Fruit fly (Drosophila melanogaster) whole organism, embryonic: Measurements from ENCODE around the gene Unc50.

Experiments used
- BtbVII ChIP-seq: fragments of 200-800 bp; sonication (Bioruptor generic); optimal IDR thresholded peaks from 3 replicates; lab custom pipeline; 2017; ENCODE audit warnings: missing biosample characterization, mild to moderate bottlenecking, missing genetic modification characterization
- C15 ChIP-seq: fragments of 200-800 bp; sonication (Bioruptor generic); IDR thresholded peaks from 3 replicates; pipeline ENCODE4 v1.3.6; 2022; ENCODE audit warnings: missing biosample characterization, missing genetic modification characterization
- CG1024 ChIP-seq: fragments of 200-800 bp; sonication (Bioruptor generic); IDR thresholded peaks from 2 replicates; pipeline ENCODE4 v1.3.6; 2022; ENCODE audit warnings: missing biosample characterization, missing genetic modification characterization
- CG10462 ChIP-seq: fragments of 200-800 bp; sonication (Bioruptor generic); optimal IDR thresholded peaks from 2 replicates; lab custom pipeline; 2016; ENCODE audit warnings: missing biosample characterization, missing genetic modification characterization
- CG10654 ChIP-seq: fragments of 200-800 bp; sonication (Bioruptor generic); optimal IDR thresholded peaks from 2 replicates; lab custom pipeline; 2016; ENCODE audit warnings: missing biosample characterization, missing genetic modification characterization
- CG10959 ChIP-seq: fragments of 200-800 bp; sonication (Bioruptor generic); IDR thresholded peaks from 2 replicates; pipeline ENCODE4 v1.3.6; 2022; ENCODE audit warnings: missing biosample characterization, missing genetic modification characterization
- CG10979 ChIP-seq: fragments of 200-800 bp; sonication (Bioruptor generic); optimal IDR thresholded peaks from 2 replicates; lab custom pipeline; 2018; ENCODE audit warnings: missing biosample characterization, mild to moderate bottlenecking, missing genetic modification characterization, moderate library complexity
- CG11085 ChIP-seq: fragments of 200-800 bp; sonication (Bioruptor generic); IDR thresholded peaks from 2 replicates; pipeline ENCODE4 v1.3.6; 2022; ENCODE audit warnings: missing biosample characterization, missing genetic modification characterization
- CG11398 ChIP-seq: fragments of 200-800 bp; sonication (Bioruptor generic); optimal IDR thresholded peaks from 2 replicates; lab custom pipeline; 2016; ENCODE audit warnings: missing biosample characterization, missing genetic modification characterization
- CG11696 ChIP-seq: fragments of 200-800 bp; sonication (Bioruptor generic); IDR thresholded peaks from 2 replicates; pipeline ENCODE4 v1.3.6; 2022; ENCODE audit warnings: missing biosample characterization, missing genetic modification characterization
- CG11723 ChIP-seq: fragments of 200-800 bp; sonication (Bioruptor generic); optimal IDR thresholded peaks from 2 replicates; lab custom pipeline; 2017; ENCODE audit warnings: missing biosample characterization, mild to moderate bottlenecking, missing genetic modification characterization
- CG12219 ChIP-seq: fragments of 200-800 bp; sonication (Bioruptor generic); optimal IDR thresholded peaks from 3 replicates; lab custom pipeline; 2018; ENCODE audit warnings: missing biosample characterization, mild to moderate bottlenecking, missing genetic modification characterization
- CG12236 ChIP-seq: fragments of 200-800 bp; sonication (Bioruptor generic); optimal IDR thresholded peaks from 2 replicates; lab custom pipeline; 2016; ENCODE audit warnings: missing biosample characterization, missing genetic modification characterization
- CG12744 ChIP-seq: fragments of 200-800 bp; sonication (Bioruptor generic); optimal IDR thresholded peaks from 2 replicates; lab custom pipeline; 2016; ENCODE audit warnings: missing biosample characterization, missing genetic modification characterization
- CG13624 ChIP-seq: fragments of 200-800 bp; sonication (Bioruptor generic); optimal IDR thresholded peaks from 2 replicates; lab custom pipeline; 2016; ENCODE audit warnings: missing biosample characterization, missing genetic modification characterization
- CG18476 ChIP-seq: fragments of 200-800 bp; sonication (Bioruptor generic); optimal IDR thresholded peaks from 2 replicates; lab custom pipeline; 2016; ENCODE audit warnings: missing biosample characterization, mild to moderate bottlenecking, missing genetic modification characterization
- CG3065 ChIP-seq: fragments of 200-800 bp; sonication (Bioruptor generic); optimal IDR thresholded peaks from 2 replicates; lab custom pipeline; 2016; ENCODE audit warnings: missing biosample characterization, missing genetic modification characterization
- CG34422 ChIP-seq: fragments of 200-800 bp; sonication (Bioruptor generic); IDR thresholded peaks from 3 replicates; pipeline ENCODE4 v1.3.6; 2022; ENCODE audit warnings: missing biosample characterization, missing genetic modification characterization
- CG3847 ChIP-seq: fragments of 200-800 bp; sonication (Bioruptor generic); IDR thresholded peaks from 2 replicates; pipeline ENCODE4 v1.3.6; 2022; ENCODE audit warnings: missing biosample characterization, missing genetic modification characterization
- CG4820 ChIP-seq: fragments of 200-800 bp; sonication (Bioruptor generic); optimal IDR thresholded peaks from 3 replicates; lab custom pipeline; 2016; ENCODE audit warnings: missing biosample characterization, missing genetic modification characterization
- CG7556 ChIP-seq: fragments of 200-800 bp; sonication (Bioruptor generic); optimal IDR thresholded peaks from 2 replicates; lab custom pipeline; 2017; ENCODE audit warnings: missing biosample characterization, mild to moderate bottlenecking, missing genetic modification characterization
- CG9215 ChIP-seq: fragments of 200-800 bp; sonication (Bioruptor generic); IDR thresholded peaks from 2 replicates; pipeline ENCODE4 v1.3.6; 2022; ENCODE audit warnings: missing biosample characterization, missing genetic modification characterization
- CG9437 ChIP-seq: fragments of 200-800 bp; sonication (Bioruptor generic); optimal IDR thresholded peaks from 2 replicates; lab custom pipeline; 2018; ENCODE audit warnings: missing biosample characterization, mild to moderate bottlenecking, missing genetic modification characterization
- CHES-1-like ChIP-seq: fragments of 200-800 bp; sonication (Bioruptor generic); optimal IDR thresholded peaks from 2 replicates; lab custom pipeline; 2016; ENCODE audit warnings: missing biosample characterization, missing genetic modification characterization
- Chrac-16 ChIP-seq: fragments of 200-800 bp; sonication (Bioruptor generic); optimal IDR thresholded peaks from 3 replicates; lab custom pipeline; 2016; ENCODE audit warnings: missing biosample characterization, missing genetic modification characterization
- Ets65A ChIP-seq: fragments of 200-800 bp; sonication (Bioruptor generic); peaks from one replicate; lab custom pipeline; 2016; ENCODE audit warnings: missing biosample characterization, missing genetic modification characterization
- Fer2 ChIP-seq: fragments of 200-800 bp; sonication (Bioruptor generic); optimal IDR thresholded peaks from 2 replicates; lab custom pipeline; 2018; ENCODE audit warnings: missing biosample characterization, mild to moderate bottlenecking, missing genetic modification characterization, moderate library complexity
- HLH54F ChIP-seq: fragments of 200-800 bp; sonication (Bioruptor generic); optimal IDR thresholded peaks from 3 replicates; lab custom pipeline; 2016; ENCODE audit warnings: missing biosample characterization, missing genetic modification characterization
- PHDP ChIP-seq: fragments of 200-800 bp; sonication (Bioruptor generic); optimal IDR thresholded peaks from 3 replicates; lab custom pipeline; 2018; ENCODE audit warnings: missing biosample characterization, mild to moderate bottlenecking, missing genetic modification characterization, moderate library complexity
- Ravus ChIP-seq: fragments of 200-800 bp; sonication (Bioruptor generic); IDR thresholded peaks from 2 replicates; pipeline ENCODE4 v1.3.6; 2022; ENCODE audit warnings: missing biosample characterization, missing genetic modification characterization
- Side ChIP-seq: fragments of 200-800 bp; sonication (Bioruptor generic); optimal IDR thresholded peaks from 2 replicates; lab custom pipeline; 2016; ENCODE audit warnings: missing biosample characterization, missing genetic modification characterization
- Sry-β ChIP-seq: fragments of 200-800 bp; sonication (Bioruptor generic); optimal IDR thresholded peaks from 2 replicates; lab custom pipeline; 2018; ENCODE audit warnings: missing biosample characterization, mild to moderate bottlenecking, missing genetic modification characterization, moderate library complexity
- Stat92E ChIP-seq, 3 experiments: fragments of >200 bp in 2 of 3; fragments of 200-800 bp in 1 of 3; sonication (Bioruptor generic) in 1 of 3; optimal IDR thresholded peaks; 2 replicates each; lab custom pipeline; 2017 to 2019; ENCODE audit warnings: missing biosample characterization in 3 of 3, missing genetic modification characterization in 3 of 3, mild to moderate bottlenecking in 1 of 3, moderate library complexity in 1 of 3
- aop ChIP-seq: fragments of 200-800 bp; sonication (Bioruptor generic); IDR thresholded peaks from 2 replicates; pipeline ENCODE4 v1.3.6; 2022; ENCODE audit warnings: missing biosample characterization, missing genetic modification characterization
- croc ChIP-seq: fragments of 200-800 bp; sonication (Bioruptor generic); conservative IDR thresholded peaks from 3 replicates; pipeline ENCODE4 v1.3.6; 2022; ENCODE audit warnings: missing biosample characterization, missing genetic modification characterization
- da ChIP-seq: fragments of 200-800 bp; sonication (Bioruptor generic); optimal IDR thresholded peaks from 2 replicates; lab custom pipeline; 2016; ENCODE audit warnings: missing biosample characterization, missing genetic modification characterization
- dimm ChIP-seq: fragments of 200-800 bp; sonication (Bioruptor generic); IDR thresholded peaks from 2 replicates; pipeline ENCODE4 v1.3.6; 2022; ENCODE audit warnings: missing biosample characterization, missing genetic modification characterization
- ewg ChIP-seq: fragments of 200-800 bp; sonication (Bioruptor generic); optimal IDR thresholded peaks from 3 replicates; lab custom pipeline; 2017; ENCODE audit warnings: mild to moderate bottlenecking, missing biosample characterization, missing genetic modification reagents, missing genetic modification characterization
- fd102C ChIP-seq: fragments of 200-800 bp; sonication (Bioruptor generic); optimal IDR thresholded peaks from 2 replicates; lab custom pipeline; 2018; ENCODE audit warnings: missing biosample characterization, mild to moderate bottlenecking, missing genetic modification characterization, moderate library complexity
- fd3F ChIP-seq: fragments of 200-800 bp; sonication (Bioruptor generic); optimal IDR thresholded peaks from 2 replicates; lab custom pipeline; 2018; ENCODE audit warnings: missing biosample characterization, mild to moderate bottlenecking, missing genetic modification characterization, moderate library complexity
- fd96Cb ChIP-seq: fragments of 200-800 bp; sonication (Bioruptor generic); optimal IDR thresholded peaks from 2 replicates; lab custom pipeline; 2018; ENCODE audit warnings: missing biosample characterization, mild to moderate bottlenecking, missing genetic modification characterization, moderate library complexity
- gcm2 ChIP-seq: fragments of 200-800 bp; sonication (Bioruptor generic); optimal IDR thresholded peaks from 2 replicates; lab custom pipeline; 2016; ENCODE audit warnings: missing biosample characterization, missing genetic modification characterization
- ken ChIP-seq: fragments of 200-800 bp; sonication (Bioruptor generic); IDR thresholded peaks from 3 replicates; pipeline ENCODE4 v1.3.6; 2022; ENCODE audit warnings: missing biosample characterization, missing genetic modification characterization
- pan ChIP-seq, 4 experiments: fragments of >200 bp in 3 of 4; fragments of 200-800 bp in 1 of 4; sonication (Bioruptor generic) in 1 of 4; optimal IDR thresholded peaks in 3 of 4; IDR thresholded peaks in 1 of 4; 2 replicates each; pipeline versions ENCODE4 v1.3.6 to Lab custom; 2017 to 2022; ENCODE audit warnings: missing biosample characterization in 2 of 4, missing genetic modification characterization in 2 of 4, mixed read lengths in 1 of 4
- slbo ChIP-seq: fragments of 200-800 bp; sonication (Bioruptor generic); IDR thresholded peaks from 2 replicates; pipeline ENCODE4 v1.3.6; 2022; ENCODE audit warnings: missing biosample characterization, missing genetic modification characterization
- toy ChIP-seq: fragments of 200-800 bp; sonication (Bioruptor generic); IDR thresholded peaks from 2 replicates; pipeline ENCODE4 v1.3.6; 2022; ENCODE audit warnings: missing biosample characterization, missing genetic modification characterization
- wek ChIP-seq: fragments of 200-800 bp; sonication (Bioruptor generic); optimal IDR thresholded peaks from 3 replicates; lab custom pipeline; 2018; ENCODE audit warnings: missing biosample characterization, mild to moderate bottlenecking, missing genetic modification characterization, moderate library complexity
- wor ChIP-seq: fragments of 200-800 bp; sonication (Bioruptor generic); IDR thresholded peaks from 2 replicates; pipeline ENCODE4 v1.3.6; 2022; ENCODE audit warnings: missing biosample characterization, missing genetic modification characterization
- zfh1 ChIP-seq: fragments of 200-800 bp; sonication (Bioruptor generic); IDR thresholded peaks from 3 replicates; pipeline ENCODE4 v1.3.6; 2022; ENCODE audit warnings: missing biosample characterization, missing genetic modification characterization

Unc50 gene

dm6 chr3R:8670529-8671491 lies 5.6 kb downstream of the Unc50 start, which contains the start of gene p (continued):
- peak; percentile 35 for TF ChIP-seq CG12236 (GFP tag; lab: Kevin White, UChicago)
- TF ChIP-seq CG34422: no peak
- TF ChIP-seq da: no peak
- TF ChIP-seq ewg (GFP tag; lab: Kevin White, UChicago): no peak
- peak; percentile 39 for TF ChIP-seq wek (GFP tag; lab: Kevin White, UChicago)
- peak; percentile 3 for TF ChIP-seq CG12219 (GFP tag; lab: Kevin White, UChicago)
- no peak for TF ChIP-seq fd102C (GFP tag; lab: Kevin White, UChicago)
- no peak for TF ChIP-seq CG9215 (GFP tag; lab: Robert Waterston, UW)
- TF ChIP-seq pan (optimal IDR thresholded peaks at IDR 0.05; lab: Kevin White, UChicago): no peak
- peak in 1 of 2 experiments; percentile 45 for TF ChIP-seq pan (GFP tag; optimal IDR thresholded peaks at IDR 0.05 in 1 of 2, IDR thresholded peaks at IDR 0.05 in 1 of 2)
- TF ChIP-seq Stat92E (GFP tag; optimal IDR thresholded peaks at IDR 0.05; lab: Kevin White, UChicago): no peak
- TF ChIP-seq fd96Cb (tag; lab: Kevin White, UChicago): no peak
- TF ChIP-seq PHDP (tag; lab: Kevin White, UChicago): peak; percentile 56
- no peak for TF ChIP-seq zfh1 (GFP tag; lab: Robert Waterston, UW)
- peak; percentile 39 for TF ChIP-seq HLH54F (GFP tag; lab: Kevin White, UChicago)
- TF ChIP-seq slbo (GFP tag; lab: Robert Waterston, UW): peak; percentile 56
- TF ChIP-seq CHES-1-like (GFP tag; lab: Kevin White, UChicago): peak; percentile 10
- TF ChIP-seq Fer2 (tag; lab: Kevin White, UChicago): peak; percentile 4
- no peak for TF ChIP-seq wor (GFP tag; lab: Robert Waterston, UW)
- no peak for TF ChIP-seq CG10959 (GFP tag; lab: Robert Waterston, UW)
- no peak for TF ChIP-seq CG11696 (GFP tag; lab: Robert Waterston, UW)
- no peak for TF ChIP-seq gcm2
- no peak for TF ChIP-seq ken (GFP tag; lab: Robert Waterston, UW)
- no peak for TF ChIP-seq dimm
- TF ChIP-seq CG11723 (GFP tag; lab: Kevin White, UChicago): no peak
- TF ChIP-seq Ravus (GFP tag; lab: Robert Waterston, UW): no peak
- no peak for TF ChIP-seq croc (GFP tag; lab: Robert Waterston, UW)
- no peak for TF ChIP-seq Chrac-16
- TF ChIP-seq CG18476 (GFP tag; lab: Kevin White, UChicago): peak; percentile 27
- TF ChIP-seq CG4820 (GFP tag; lab: Kevin White, UChicago): no peak
- peak; percentile 61 for TF ChIP-seq CG7556
- TF ChIP-seq CG11398 (GFP tag; lab: Kevin White, UChicago): peak; percentile 4
- no peak for TF ChIP-seq CG11085
- TF ChIP-seq Side (GFP tag; lab: Kevin White, UChicago): peak; percentile 28
- TF ChIP-seq CG3847: no peak
- peak; percentile 13 for TF ChIP-seq Sry-β (GFP tag; lab: Kevin White, UChicago)
- peak; percentile 14 for TF ChIP-seq CG13624
- TF ChIP-seq BtbVII (GFP tag; lab: Kevin White, UChicago): peak; percentile 61
- TF ChIP-seq Ets65A: peak; percentile 10
- no peak for TF ChIP-seq CG10654 (GFP tag; lab: Kevin White, UChicago)
- no peak for TF ChIP-seq CG9437
- TF ChIP-seq CG1024: no peak
- TF ChIP-seq aop (GFP tag; lab: Robert Waterston, UW): no peak
- no peak for TF ChIP-seq C15 (GFP tag; lab: Robert Waterston, UW)
- TF ChIP-seq toy (GFP tag; lab: Robert Waterston, UW): no peak
- TF ChIP-seq CG10462 (GFP tag; lab: Kevin White, UChicago): no peak
- TF ChIP-seq CG3065 (GFP tag; lab: Kevin White, UChicago): no peak
- peak; percentile 34 for TF ChIP-seq CG10979 (tag; lab: Kevin White, UChicago)
- no peak for TF ChIP-seq fd3F (GFP tag; lab: Kevin White, UChicago)
- TF ChIP-seq CG12744 (GFP tag; lab: Kevin White, UChicago): peak; percentile 23
